Fruit fly (Drosophila melanogaster): ENCODE measurements around the gene Kap-alpha3.

Gene Kap-alpha3

DNA sequence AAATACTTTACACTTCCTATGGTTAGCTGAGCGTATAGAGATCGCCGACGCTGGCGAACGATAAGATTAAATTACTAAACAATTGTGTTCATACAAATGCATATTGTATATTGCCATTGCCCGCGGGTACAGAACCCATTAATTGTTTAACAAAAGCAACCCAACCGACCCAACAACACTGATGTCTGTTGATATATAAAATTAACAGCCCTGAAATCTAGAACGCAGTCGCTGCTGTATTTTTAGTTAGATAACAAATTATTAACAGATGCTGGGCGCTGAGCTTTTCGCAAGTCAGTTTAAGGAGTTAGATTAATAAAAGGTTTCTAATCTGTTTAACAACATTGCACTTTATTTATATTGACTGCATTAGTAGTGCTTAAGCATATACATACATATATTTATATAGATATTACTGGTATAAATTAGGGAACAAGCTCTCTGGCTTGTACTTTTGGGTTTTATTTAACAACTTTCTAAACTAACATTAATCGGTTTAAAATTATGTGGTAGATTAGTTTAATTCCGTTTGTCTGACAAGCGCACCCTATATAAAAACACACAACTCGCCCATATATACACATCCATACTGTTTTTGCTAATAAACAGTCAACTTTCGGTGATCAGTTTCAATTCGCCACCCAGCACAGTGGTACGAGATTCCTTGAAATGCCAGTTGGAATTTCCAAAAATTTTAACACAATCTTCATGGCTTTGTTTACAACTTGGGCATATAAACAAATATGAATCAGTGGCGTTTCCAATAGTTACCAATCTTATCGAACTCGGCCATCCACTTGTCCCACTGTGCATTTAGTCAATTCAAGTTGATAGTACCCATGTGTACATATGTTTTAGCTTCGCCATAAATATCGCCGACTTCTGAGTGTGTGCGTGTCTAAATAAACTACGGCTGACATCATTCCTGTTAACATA lies 49.4 kb downstream of the Kap-alpha3 start (continued):
- TF ChIP-seq CTCF (GFP tag; optimal IDR thresholded peaks at IDR 0.05) (no peak), cas (GFP tag; IDR thresholded peaks at IDR 0.05) (peak; percentile 91), emc (GFP tag; optimal IDR thresholded peaks at IDR 0.05) (peak; percentile 88), esg (GFP tag; conservative IDR thresholded peaks at IDR 0.05) (peak; percentile 83), CG7372 (GFP tag; IDR thresholded peaks at IDR 0.05) (peak; percentile 85), CG16779 (GFP tag; IDR thresholded peaks at IDR 0.05) (peak; percentile 95), Gug (GFP tag; IDR thresholded peaks at IDR 0.05) (peak; percentile 92), Sox100B (GFP tag; optimal IDR thresholded peaks at IDR 0.05) (peak; percentile 69), peb (GFP tag; IDR thresholded peaks at IDR 0.05) (peak; percentile 65; the same call in 1 of the 2 replicates), CG31388 (GFP tag; optimal IDR thresholded peaks at IDR 0.05) (peak; percentile 18), eyg (GFP tag; optimal IDR thresholded peaks at IDR 0.05) (peak; percentile 90), CG11085 (GFP tag; IDR thresholded peaks at IDR 0.05) (peak; percentile 93), HHEX (GFP tag; optimal IDR thresholded peaks at IDR 0.05) (peak; percentile 93), BEAF-32 (GFP tag; optimal IDR thresholded peaks at IDR 0.05) (no peak), Eip74EF (GFP tag; optimal IDR thresholded peaks at IDR 0.05) (peak in 1 of 2 experiments; percentile 65), unc-4 (GFP tag; IDR thresholded peaks at IDR 0.05; ENCODE audit: partially characterized antibody) (no peak), so (GFP tag; IDR thresholded peaks at IDR 0.05) (peak; percentile 87; the same call in 2 of the 3 replicates), CG11456 (GFP tag; IDR thresholded peaks at IDR 0.05) (peak; percentile 93), Lhr (GFP tag; optimal IDR thresholded peaks at IDR 0.05) (no peak), hbn (GFP tag; IDR thresholded peaks at IDR 0.05; ENCODE audit: partially characterized antibody) (no peak), pros (GFP tag; optimal IDR thresholded peaks at IDR 0.05) (no peak), MTF-1 (GFP tag; optimal IDR thresholded peaks at IDR 0.05; ENCODE audit: borderline replicate concordance) (peak; percentile 85), Aef1 (GFP tag; IDR thresholded peaks at IDR 0.05) (peak; percentile 92), CG1233 (GFP tag; optimal IDR thresholded peaks at IDR 0.05) (peak; percentile 89), CG9609 (GFP tag; optimal IDR thresholded peaks at IDR 0.05) (peak; percentile 73), CG9817 (tag; optimal IDR thresholded peaks at IDR 0.05) (peak; percentile 90), CG17328 (GFP tag; IDR thresholded peaks at IDR 0.05) (peak; percentile 76), CG3065 (GFP tag; optimal IDR thresholded peaks at IDR 0.05) (peak; percentile 45), chn (GFP tag; optimal IDR thresholded peaks at IDR 0.05) (peak; percentile 74), dmrt99B (tag; optimal IDR thresholded peaks at IDR 0.05) (no peak), sc (optimal IDR thresholded peaks at IDR 0.05) (no peak), sc (GFP tag; optimal IDR thresholded peaks at IDR 0.05) (peak; percentile 17), sim (GFP tag; IDR thresholded peaks at IDR 0.05) (no peak), CG4328 (GFP tag; optimal IDR thresholded peaks at IDR 0.05) (peak; percentile 76), Atf-2 (GFP tag; optimal IDR thresholded peaks at IDR 0.05) (peak; percentile 77), exex (tag; optimal IDR thresholded peaks at IDR 0.05) (peak; percentile 86), Spps (tag; optimal IDR thresholded peaks at IDR 0.05) (peak; percentile 57), mld (GFP tag; IDR thresholded peaks at IDR 0.05; ENCODE audit: partially characterized antibody) (no peak), CG3281 (GFP tag; optimal IDR thresholded peaks at IDR 0.05) (peak; percentile 96), lab (GFP tag; optimal IDR thresholded peaks at IDR 0.05) (peak; percentile 98), Ptx1 (GFP tag; IDR thresholded peaks at IDR 0.05) (peak; percentile 91), CG11723 (GFP tag; optimal IDR thresholded peaks at IDR 0.05) (no peak), wek (GFP tag; optimal IDR thresholded peaks at IDR 0.05) (peak; percentile 65), Doc3 (GFP tag; IDR thresholded peaks at IDR 0.05; ENCODE audit: partially characterized antibody) (no peak), CG30431 (GFP tag; optimal IDR thresholded peaks at IDR 0.05) (peak; percentile 56), gcm2 (GFP tag; optimal IDR thresholded peaks at IDR 0.05) (peak; percentile 51), CG12659 (GFP tag; optimal IDR thresholded peaks at IDR 0.05) (peak; percentile 79), CG9215 (GFP tag; IDR thresholded peaks at IDR 0.05) (peak; percentile 88), CG11696 (GFP tag; IDR thresholded peaks at IDR 0.05) (peak; percentile 88)

Measured in whole organism, embryonic.